Worm (Caenorhabditis elegans): ENCODE data around the gene cnt-2.

The cnt-2 gene

DNA sequence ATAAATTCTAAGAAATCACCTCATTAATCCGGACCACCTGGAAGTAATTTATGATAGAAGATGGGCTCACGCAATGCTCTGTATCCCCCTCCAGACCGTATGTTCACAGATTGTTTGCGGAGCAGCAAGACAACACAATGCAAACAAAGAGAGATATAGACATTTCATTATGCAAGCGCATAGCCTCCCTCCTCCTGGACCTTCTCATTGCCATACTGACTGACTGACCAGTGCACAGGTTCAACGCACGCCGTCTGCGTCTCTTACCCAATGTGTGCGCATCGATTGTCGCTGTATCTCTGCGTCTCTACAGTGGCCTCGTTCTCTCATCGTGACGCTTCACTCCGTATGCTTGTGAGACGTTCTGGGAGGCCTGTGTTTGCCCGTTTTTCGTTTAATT lies 3.2 kb upstream of the cnt-2 start (continued):
- TF ChIP-seq ceh-63 (GFP tag; optimal IDR thresholded peaks at IDR 0.05) (no peak), nhr-84 (tag; optimal IDR thresholded peaks at IDR 0.05) (no peak), nhr-71 (tag; optimal IDR thresholded peaks at IDR 0.05) (peak; percentile 58), elt-2 (tag; optimal IDR thresholded peaks at IDR 0.05) (no peak), lin-13 (GFP tag; optimal IDR thresholded peaks at IDR 0.05) (no peak), aha-1 (tag; optimal IDR thresholded peaks at IDR 0.05) (no peak), F16B12.6 (tag; optimal IDR thresholded peaks at IDR 0.05) (peak; percentile 29), fkh-4 (tag; optimal IDR thresholded peaks at IDR 0.05; ENCODE audit: borderline replicate concordance) (peak; percentile 33), ceh-90 (tag; optimal IDR thresholded peaks at IDR 0.05) (no peak), ztf-4 (tag; optimal IDR thresholded peaks at IDR 0.05) (no peak), ztf-11 (tag; optimal IDR thresholded peaks at IDR 0.05) (peak in 1 of 2 experiments; percentile 73), lir-3 (tag; optimal IDR thresholded peaks at IDR 0.05; ENCODE audit: poor library complexity) (no peak), snu-23 (GFP tag; optimal IDR thresholded peaks at IDR 0.05) (peak; percentile 64), dpl-1 (GFP tag; optimal IDR thresholded peaks at IDR 0.05) (peak; percentile 31 to 35 (median 31)), hlh-4 (tag; optimal IDR thresholded peaks at IDR 0.05) (no peak), mab-9 (GFP tag; IDR thresholded peaks at IDR 0.05) (no peak), zag-1 (tag; optimal IDR thresholded peaks at IDR 0.05) (no peak), nhr-76 (tag; optimal IDR thresholded peaks at IDR 0.05) (no peak), sptf-1 (tag; optimal IDR thresholded peaks at IDR 0.05) (no peak), nhr-11 (tag; optimal IDR thresholded peaks at IDR 0.05) (no peak), C34B4.2 (tag; optimal IDR thresholded peaks at IDR 0.05) (no peak), nhr-19 (GFP tag; conservative IDR thresholded peaks at IDR 0.05) (no peak), lin-39 (tag; optimal IDR thresholded peaks at IDR 0.05) (no peak), elt-3 (tag; optimal IDR thresholded peaks at IDR 0.05) (no peak), nhr-90 (tag; optimal IDR thresholded peaks at IDR 0.05; ENCODE audit: poor library complexity) (peak; percentile 23), Y116A8C.19 (tag; optimal IDR thresholded peaks at IDR 0.05; ENCODE audit: borderline replicate concordance) (no peak), mep-1 (tag; optimal IDR thresholded peaks at IDR 0.05) (peak; percentile 63), hpl-2 (GFP tag; optimal IDR thresholded peaks at IDR 0.05) (no peak), vab-15 (tag; optimal IDR thresholded peaks at IDR 0.05) (no peak), nhr-20 (tag; optimal IDR thresholded peaks at IDR 0.05) (peak; percentile 25), pax-3 (tag; optimal IDR thresholded peaks at IDR 0.05) (no peak), lin-35 (GFP tag; optimal IDR thresholded peaks at IDR 0.05) (peak; percentile 45 to 57), ceh-82 (tag; optimal IDR thresholded peaks at IDR 0.05) (peak; percentile 15 to 67 (median 40)), skn-1 (tag; optimal IDR thresholded peaks at IDR 0.05) (no peak), lin-15B (tag; optimal IDR thresholded peaks at IDR 0.05) (no peak), ces-1 (GFP tag; optimal IDR thresholded peaks at IDR 0.05) (no peak), C16A3.4 (tag; optimal IDR thresholded peaks at IDR 0.05) (peak; percentile 10), unc-130 (tag; optimal IDR thresholded peaks at IDR 0.05) (no peak), nhr-85 (tag) (no peak), lsy-2 (tag; optimal IDR thresholded peaks at IDR 0.05) (peak; percentile 46 to 54), sox-4 (tag; optimal IDR thresholded peaks at IDR 0.05) (no peak), xbp-1 (tag; optimal IDR thresholded peaks at IDR 0.05) (peak; percentile 29), nhr-237 (tag; optimal IDR thresholded peaks at IDR 0.05) (no peak), ama-1 (optimal IDR thresholded peaks at IDR 0.05) (no peak)

DNA sequence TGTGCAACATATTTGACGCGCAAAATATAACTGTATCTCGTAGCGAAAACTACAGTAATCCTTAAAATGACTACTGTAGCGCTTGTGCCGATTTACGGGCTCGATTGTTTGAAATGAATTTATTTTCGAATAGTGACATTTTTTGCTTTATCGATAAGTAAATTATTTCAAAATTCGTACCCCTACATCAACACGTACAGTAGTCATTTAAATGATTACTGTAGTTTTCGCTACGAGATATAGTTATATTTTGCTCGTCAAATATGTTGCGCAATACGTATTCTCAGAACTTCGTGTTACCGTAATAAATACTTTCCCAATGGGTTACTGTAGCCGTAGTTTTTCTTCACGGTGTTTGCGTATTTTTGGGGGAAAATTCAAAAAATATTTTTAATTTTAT lies 2.0 kb upstream of the cnt-2 start:
- TF ChIP-seq lin-13 (GFP tag; optimal IDR thresholded peaks at IDR 0.05) (no peak), nhr-85 (tag) (peak; percentile 59), mdl-1 (tag; optimal IDR thresholded peaks at IDR 0.05) (no peak), blmp-1 (tag; optimal IDR thresholded peaks at IDR 0.05) (no peak)
